Worm (Caenorhabditis elegans): Measurements from ENCODE around the gene acly-1.

DNA sequence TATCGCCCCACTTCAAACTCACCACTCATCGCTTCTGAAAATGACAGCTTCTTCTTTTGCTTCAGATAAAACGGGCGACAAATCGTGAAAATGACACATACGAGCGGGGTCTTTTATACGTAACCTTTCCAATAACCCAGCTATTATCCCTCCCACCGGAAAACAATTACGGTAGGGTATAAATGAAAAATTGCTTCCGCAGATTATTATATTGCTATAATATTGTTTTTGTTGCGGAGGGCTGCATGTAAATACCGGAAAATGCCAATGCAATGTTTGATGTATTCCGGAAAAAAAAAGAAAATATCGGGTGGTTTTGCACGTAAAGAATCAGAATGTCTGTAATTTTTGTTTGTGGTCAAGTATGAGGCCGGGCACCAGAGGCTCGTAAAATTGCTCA, 22.4 kb downstream of the acly-1 start, which contains the start of gene F09E10.7:
- TF ChIP-seq ceh-9 (tag; optimal IDR thresholded peaks at IDR 0.05) (no peak), hlh-30 (tag; optimal IDR thresholded peaks at IDR 0.05; ENCODE audit: insufficient read depth) (no peak), rnt-1 (tag; optimal IDR thresholded peaks at IDR 0.05) (no peak), ref-2 (tag; optimal IDR thresholded peaks at IDR 0.05) (no peak)
